Worm (Caenorhabditis elegans): ENCODE measurements around the gene C27B7.6.

C27B7.6 gene

DNA sequence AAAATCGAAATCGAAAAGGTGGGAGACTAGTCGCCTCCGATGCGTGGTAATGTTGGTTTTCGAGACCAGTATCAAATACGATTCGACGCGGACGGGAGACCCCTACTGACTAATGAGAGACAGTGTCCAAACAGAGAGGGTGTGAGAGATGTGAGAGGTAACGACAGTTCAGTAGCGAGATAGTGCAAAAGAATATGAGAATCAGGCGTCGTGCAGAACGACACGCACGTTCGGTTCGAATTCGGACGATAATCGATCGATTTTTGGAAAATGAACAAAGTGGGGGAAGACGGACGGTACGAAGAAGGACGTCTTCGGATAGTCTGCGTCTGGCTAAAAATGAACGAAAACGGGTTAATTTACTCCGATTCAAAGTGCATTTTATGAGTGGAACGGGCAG is 15.8 kb upstream of the C27B7.6 start, which contains the start of gene D1046.16 (continued):
- TF ChIP-seq sem-4 (tag; optimal IDR thresholded peaks at IDR 0.05): no peak
- no peak for TF ChIP-seq gmeb-1 (tag; optimal IDR thresholded peaks at IDR 0.05)
- no peak for TF ChIP-seq mdl-1 (tag; optimal IDR thresholded peaks at IDR 0.05)
- TF ChIP-seq C34F6.9 (tag; optimal IDR thresholded peaks at IDR 0.05): no peak
- no peak for TF ChIP-seq skn-1 (tag; optimal IDR thresholded peaks at IDR 0.05)
- peak; percentile 56 for TF ChIP-seq fos-1 (tag; optimal IDR thresholded peaks at IDR 0.05)
- TF ChIP-seq R02D3.7 (tag; optimal IDR thresholded peaks at IDR 0.05): no peak
- no peak for TF ChIP-seq mbf-1 (tag; optimal IDR thresholded peaks at IDR 0.05)
- peak; percentile 65 for TF ChIP-seq nhr-25 (tag; optimal IDR thresholded peaks at IDR 0.05)
- TF ChIP-seq lin-11 (tag; optimal IDR thresholded peaks at IDR 0.05): no peak
- TF ChIP-seq ztf-4 (tag; optimal IDR thresholded peaks at IDR 0.05): no peak
- peak; percentile 55 for TF ChIP-seq F13H6.1 (tag; optimal IDR thresholded peaks at IDR 0.05)
- TF ChIP-seq nhr-11 (tag; optimal IDR thresholded peaks at IDR 0.05): no peak
- peak; percentile 7 for TF ChIP-seq egl-27 (tag; optimal IDR thresholded peaks at IDR 0.05)
- no peak for TF ChIP-seq snpc-4 (tag; optimal IDR thresholded peaks at IDR 0.05)
- TF ChIP-seq elt-3 (tag; optimal IDR thresholded peaks at IDR 0.05): no peak
- TF ChIP-seq ceh-82 (tag; optimal IDR thresholded peaks at IDR 0.05): no peak
- peak; percentile 44 for TF ChIP-seq sma-3 (GFP tag; optimal IDR thresholded peaks at IDR 0.05)
- TF ChIP-seq peb-1 (tag; optimal IDR thresholded peaks at IDR 0.05): no peak
- no peak for TF ChIP-seq ztf-11 (tag; optimal IDR thresholded peaks at IDR 0.05)
- no peak for TF ChIP-seq unc-62 (GFP tag; optimal IDR thresholded peaks at IDR 0.05)
- peak; percentile 43 for TF ChIP-seq blmp-1 (tag; optimal IDR thresholded peaks at IDR 0.05; ENCODE audit: insufficient read depth)
- TF ChIP-seq alr-1 (tag; optimal IDR thresholded peaks at IDR 0.05): no peak
- no peak for TF ChIP-seq nhr-23 (tag; optimal IDR thresholded peaks at IDR 0.05)
- TF ChIP-seq ama-1 (optimal IDR thresholded peaks at IDR 0.05): no peak
- TF ChIP-seq aly-2 (tag; optimal IDR thresholded peaks at IDR 0.05): no peak
- TF ChIP-seq dmd-4 (tag; optimal IDR thresholded peaks at IDR 0.05): no peak

DNA sequence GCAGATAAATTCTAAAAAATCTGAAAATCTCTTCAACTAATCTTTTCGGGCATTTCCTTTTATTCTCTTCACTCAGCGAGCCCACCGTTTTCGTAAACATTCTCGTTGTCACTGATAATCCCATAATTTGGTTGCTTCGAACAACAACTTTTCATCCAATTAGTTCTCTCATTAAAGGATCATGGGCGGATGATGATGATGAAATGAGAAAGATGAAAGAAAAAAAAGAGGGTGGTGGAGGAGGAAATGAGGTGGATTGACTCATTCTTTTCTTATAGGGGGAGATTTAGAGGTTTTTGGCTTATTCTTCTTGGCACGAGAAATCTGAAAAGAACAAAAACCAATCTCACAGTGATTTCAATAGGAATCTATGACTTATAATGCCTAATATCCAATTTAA is 15.0 kb upstream of the C27B7.6 start:
- TF ChIP-seq nhr-77 (tag; optimal IDR thresholded peaks at IDR 0.05) (no peak), unc-62 (GFP tag; optimal IDR thresholded peaks at IDR 0.05) (no peak), fos-1 (tag; optimal IDR thresholded peaks at IDR 0.05) (peak; percentile 14), C34F6.9 (tag; optimal IDR thresholded peaks at IDR 0.05) (peak; percentile 35), sma-9 (GFP tag; optimal IDR thresholded peaks at IDR 0.05) (peak; percentile 0), sma-9 (tag; optimal IDR thresholded peaks at IDR 0.05) (no peak), elt-1 (tag; optimal IDR thresholded peaks at IDR 0.05) (no peak)

DNA sequence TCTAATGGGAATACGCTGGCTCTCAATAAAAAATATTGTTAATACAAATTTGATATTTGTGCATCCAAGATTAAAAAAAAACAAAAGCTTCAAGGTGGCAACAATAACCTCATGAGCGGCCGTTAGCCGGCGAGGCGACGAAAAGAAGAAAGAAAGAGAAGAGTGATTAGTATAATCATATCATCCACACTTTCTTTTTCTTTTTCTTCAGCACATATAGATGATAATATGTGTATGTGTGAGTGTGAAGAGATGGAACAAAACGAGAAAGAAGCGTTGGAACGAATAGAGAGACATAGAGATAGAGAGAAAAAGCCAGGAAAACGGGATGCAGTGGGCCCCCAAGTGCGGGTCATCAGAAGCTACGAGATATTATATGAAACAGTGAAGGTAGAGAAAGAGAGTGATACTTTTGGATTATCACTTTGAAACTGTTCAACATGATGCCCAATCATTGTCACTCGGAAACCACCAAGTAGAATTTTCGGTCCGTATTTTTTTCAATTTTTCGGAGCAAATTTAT is 14.2 kb upstream of the C27B7.6 start:
- peak; percentile 38 for TF ChIP-seq F13H6.1 (tag; optimal IDR thresholded peaks at IDR 0.05)
- peak; percentile 28 for TF ChIP-seq C34F6.9 (tag; optimal IDR thresholded peaks at IDR 0.05)
- TF ChIP-seq sma-9 (GFP tag; optimal IDR thresholded peaks at IDR 0.05): peak; percentile 28
- no peak for TF ChIP-seq sma-9 (tag; optimal IDR thresholded peaks at IDR 0.05)
- no peak for TF ChIP-seq nhr-25 (tag; optimal IDR thresholded peaks at IDR 0.05)
- TF ChIP-seq unc-55 (GFP tag; optimal IDR thresholded peaks at IDR 0.05): peak; percentile 6
- TF ChIP-seq nhr-21 (tag; optimal IDR thresholded peaks at IDR 0.05): peak; percentile 13
- peak; percentile 29 for TF ChIP-seq lin-13 (GFP tag; optimal IDR thresholded peaks at IDR 0.05)
- TF ChIP-seq lsy-2 (tag; optimal IDR thresholded peaks at IDR 0.05): peak in 1 of 2 experiments; percentile 49
- TF ChIP-seq fos-1 (tag; optimal IDR thresholded peaks at IDR 0.05): peak; percentile 12
- TF ChIP-seq R02D3.7 (tag; optimal IDR thresholded peaks at IDR 0.05): no peak
- no peak for TF ChIP-seq ztf-11 (tag; optimal IDR thresholded peaks at IDR 0.05)
- TF ChIP-seq lin-11 (tag; optimal IDR thresholded peaks at IDR 0.05): no peak
- TF ChIP-seq crh-2 (tag; optimal IDR thresholded peaks at IDR 0.05): peak; percentile 4

DNA sequence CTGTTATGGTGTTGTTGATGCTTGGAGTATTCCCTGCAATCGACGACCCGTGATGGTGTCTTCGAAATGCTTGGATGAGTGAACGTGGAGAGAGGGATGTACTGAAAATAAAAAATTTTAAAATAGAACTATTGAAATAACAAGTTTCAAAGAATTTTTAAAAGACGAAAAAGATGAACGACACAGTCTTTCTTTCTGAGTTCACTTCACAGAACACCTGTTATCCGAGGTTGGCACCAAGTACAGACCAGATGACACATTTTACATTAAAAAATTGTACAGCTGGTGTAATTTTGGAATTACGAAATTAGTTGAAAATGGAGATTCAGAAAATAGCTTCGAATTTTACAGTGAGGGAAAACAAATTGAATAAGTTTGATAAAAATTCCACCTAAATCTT is 12.6 kb upstream of the C27B7.6 start, which contains the start of gene rap-1:
TSS of gene rap-1 (minus strand) at position 101 of the 400 bp plus-strand sequence.
- TF ChIP-seq ZK546.5 (tag; optimal IDR thresholded peaks at IDR 0.05) (no peak), lin-13 (GFP tag; optimal IDR thresholded peaks at IDR 0.05) (no peak), lsy-2 (tag; optimal IDR thresholded peaks at IDR 0.05) (no peak), unc-39 (tag; optimal IDR thresholded peaks at IDR 0.05) (no peak), sma-3 (GFP tag; optimal IDR thresholded peaks at IDR 0.05) (no peak), alr-1 (tag; optimal IDR thresholded peaks at IDR 0.05) (no peak), aly-2 (tag; optimal IDR thresholded peaks at IDR 0.05) (no peak), nhr-12 (tag; optimal IDR thresholded peaks at IDR 0.05) (no peak), ztf-4 (tag; optimal IDR thresholded peaks at IDR 0.05) (no peak), sma-9 (GFP tag; optimal IDR thresholded peaks at IDR 0.05) (no peak), sma-9 (tag; optimal IDR thresholded peaks at IDR 0.05) (no peak), nhr-237 (tag; optimal IDR thresholded peaks at IDR 0.05) (no peak), egl-27 (tag; optimal IDR thresholded peaks at IDR 0.05) (no peak), Y55F3AM.14 (GFP tag; optimal IDR thresholded peaks at IDR 0.05) (no peak)
